Worm (Caenorhabditis elegans) whole organism, L4 larva: ENCODE data around the gene srw-15.

ENCODE experiments used
- Y5F2A.4 ChIP-seq: fragments of 200-800 bp; sonication (Bioruptor generic); optimal IDR thresholded peaks from 2 replicates; lab custom pipeline; 2018; ENCODE audit warnings: mild to moderate bottlenecking, missing genetic modification characterization, missing compliant biosample characterization
- cey-2 ChIP-seq: sonication (generic microtip); optimal IDR thresholded peaks from 3 replicates; lab custom pipeline; 2017; ENCODE audit warnings: missing genetic modification characterization, mild to moderate bottlenecking, missing compliant biosample characterization, antibody characterized with exemption, borderline replicate concordance; ENCODE audit not compliant: insufficient read depth
- madf-5 ChIP-seq, 2 experiments: fragments of 200-800 bp; sonication (Bioruptor generic); IDR thresholded peaks; 2 replicates each; pipeline ENCODE4 v1.3.6; 2022; ENCODE audit warnings: missing compliant biosample characterization in 2 of 2, missing genetic modification characterization in 2 of 2
- nhr-76 ChIP-seq: fragments of 150-350 bp; optimal IDR thresholded peaks from 2 replicates; lab custom pipeline; 2014; ENCODE audit warnings: missing biosample characterization, missing genetic modification characterization
- nhr-77 ChIP-seq: fragments of 150-350 bp; optimal IDR thresholded peaks from 2 replicates; lab custom pipeline; 2014; ENCODE audit warnings: missing biosample characterization, missing genetic modification characterization
- tag-97 ChIP-seq: fragments of 200-800 bp; sonication (Bioruptor generic); IDR thresholded peaks from 2 replicates; pipeline ENCODE4 v1.3.6; 2022; ENCODE audit warnings: missing genetic modification characterization, missing compliant biosample characterization
- vab-7 ChIP-seq: fragments of 200-800 bp; sonication (Bioruptor generic); IDR thresholded peaks from 2 replicates; pipeline ENCODE4 v1.3.6; 2022; ENCODE audit warnings: missing genetic modification reagents, missing genetic modification characterization, missing compliant biosample characterization
- zag-1 ChIP-seq: fragments of 150-350 bp; optimal IDR thresholded peaks from 2 replicates; lab custom pipeline; 2014; ENCODE audit warnings: missing biosample characterization, missing genetic modification characterization
- zip-11 ChIP-seq: fragments of 200-800 bp; sonication (Bioruptor generic); IDR thresholded peaks from 2 replicates; pipeline ENCODE4 v1.3.6; 2022; ENCODE audit warnings: missing genetic modification characterization, missing compliant biosample characterization
- zip-2 ChIP-seq: fragments of 150-350 bp; optimal IDR thresholded peaks from 2 replicates; lab custom pipeline; 2014; ENCODE audit warnings: missing biosample characterization, missing genetic modification characterization
- ztf-11 ChIP-seq: fragments of 150-350 bp; optimal IDR thresholded peaks from 2 replicates; lab custom pipeline; 2014; ENCODE audit warnings: missing biosample characterization, missing genetic modification characterization

ce11 chrV:15259049-15259448 is 28.7 kb downstream of the srw-15 start, which contains the start of gene srsx-37:
- no peak for TF ChIP-seq ztf-11 (tag; lab: Kevin White, UChicago)
- no peak for TF ChIP-seq zag-1 (tag; lab: Kevin White, UChicago)
- TF ChIP-seq tag-97 (GFP tag; lab: Robert Waterston, UW): no peak
- TF ChIP-seq madf-5 (GFP tag; IDR thresholded peaks at IDR 0.05; lab: Robert Waterston, UW): no peak
- no peak for TF ChIP-seq zip-2 (tag; lab: Kevin White, UChicago)
- TF ChIP-seq zip-11 (GFP tag; lab: Robert Waterston, UW): no peak
- no peak for TF ChIP-seq nhr-77
- no peak for TF ChIP-seq cey-2 (tag; lab: Kevin White, UChicago)
- no peak for TF ChIP-seq Y5F2A.4 (GFP tag; lab: Kevin White, UChicago)
- TF ChIP-seq nhr-76 (tag; lab: Kevin White, UChicago): no peak
- no peak for TF ChIP-seq vab-7 (GFP tag; lab: Robert Waterston, UW)
